Fruit fly (Drosophila melanogaster): ENCODE data around the gene CG31715.

- TF ChIP-seq CTCF (optimal IDR thresholded peaks at IDR 0.05): no peak
- no peak for TF ChIP-seq CG8478 (optimal IDR thresholded peaks at IDR 0.05)
Measured at dm6 chr2L:10305538-10306147, 35.8 kb upstream of the CG31715 start.
